Fruit fly (Drosophila melanogaster) whole organism, embryonic: ENCODE measurements around the gene RpL35.
A peak's percentile ranks its signal among the peaks of the same experiment; 100 is the strongest.

ENCODE experiments used
- Abd-B ChIP-seq: fragments of 200-800 bp; sonication (Bioruptor generic); optimal IDR thresholded peaks from 2 replicates; lab custom pipeline; 2018; ENCODE audit warnings: missing biosample characterization, mild to moderate bottlenecking, missing genetic modification characterization, moderate library complexity
- Antp ChIP-seq: fragments of 200-800 bp; sonication (Bioruptor generic); optimal IDR thresholded peaks from 3 replicates; lab custom pipeline; 2016; ENCODE audit warnings: missing biosample characterization, missing genetic modification characterization
- Asciz ChIP-seq: fragments of 200-800 bp; sonication (Bioruptor generic); optimal IDR thresholded peaks from 2 replicates; lab custom pipeline; 2017; ENCODE audit warnings: missing biosample characterization, mild to moderate bottlenecking, missing genetic modification characterization, missing genetic modification reagents
- Atf-2 ChIP-seq: fragments of 200-800 bp; sonication (Bioruptor generic); optimal IDR thresholded peaks from 2 replicates; lab custom pipeline; 2016; ENCODE audit warnings: missing biosample characterization, missing genetic modification characterization
- Blimp-1 ChIP-seq: fragments of 200-800 bp; sonication (Bioruptor generic); optimal IDR thresholded peaks from 3 replicates; lab custom pipeline; 2018; ENCODE audit warnings: missing biosample characterization, missing genetic modification characterization, mild to moderate bottlenecking, moderate library complexity, missing genetic modification reagents
- CG10267 ChIP-seq: fragments of 200-800 bp; sonication (Bioruptor generic); optimal IDR thresholded peaks from 2 replicates; lab custom pipeline; 2018; ENCODE audit warnings: missing biosample characterization, mild to moderate bottlenecking, missing genetic modification characterization, moderate library complexity
- CG10366 ChIP-seq: fragments of 200-800 bp; sonication (Bioruptor generic); IDR thresholded peaks from 2 replicates; pipeline ENCODE4 v1.3.6; 2022; ENCODE audit warnings: missing biosample characterization, missing genetic modification characterization
- CG10979 ChIP-seq: fragments of 200-800 bp; sonication (Bioruptor generic); optimal IDR thresholded peaks from 2 replicates; lab custom pipeline; 2018; ENCODE audit warnings: missing biosample characterization, mild to moderate bottlenecking, missing genetic modification characterization, moderate library complexity
- CG11560 ChIP-seq: fragments of 200-800 bp; sonication (Bioruptor generic); IDR thresholded peaks from 3 replicates; pipeline ENCODE4 v1.3.6; 2022; ENCODE audit warnings: missing biosample characterization, missing genetic modification characterization
- CG13287 ChIP-seq: fragments of 200-800 bp; sonication (Bioruptor generic); IDR thresholded peaks from 2 replicates; pipeline ENCODE4 v1.3.6; 2022; ENCODE audit warnings: missing biosample characterization, missing genetic modification characterization; ENCODE audit not compliant: partially characterized antibody
- CG16815 ChIP-seq: fragments of 200-800 bp; sonication (Bioruptor generic); optimal IDR thresholded peaks from 3 replicates; lab custom pipeline; 2017; ENCODE audit warnings: missing biosample characterization, mild to moderate bottlenecking, missing genetic modification characterization
- CG17186 ChIP-seq: fragments of 200-800 bp; sonication (Bioruptor generic); optimal IDR thresholded peaks from 3 replicates; lab custom pipeline; 2017; ENCODE audit warnings: missing biosample characterization, missing genetic modification reagents, missing genetic modification characterization
- CG2712 ChIP-seq: fragments of 200-800 bp; optimal IDR thresholded peaks from 3 replicates; lab custom pipeline; 2019; ENCODE audit warnings: missing biosample characterization, mild to moderate bottlenecking, missing genetic modification characterization, moderate library complexity
- CG31365 ChIP-seq: fragments of 200-800 bp; sonication (Bioruptor generic); optimal IDR thresholded peaks from 2 replicates; lab custom pipeline; 2018; ENCODE audit warnings: missing biosample characterization, mild to moderate bottlenecking, missing genetic modification characterization
- CG32532 ChIP-seq: fragments of 200-800 bp; sonication (Bioruptor generic); IDR thresholded peaks from 2 replicates; pipeline ENCODE4 v1.3.6; 2022; ENCODE audit warnings: missing biosample characterization, missing genetic modification characterization
- CG33213 ChIP-seq: fragments of 200-800 bp; sonication (Bioruptor generic); optimal IDR thresholded peaks from 3 replicates; lab custom pipeline; 2016; ENCODE audit warnings: missing biosample characterization, missing genetic modification characterization
- CG33557 ChIP-seq: fragments of 200-800 bp; sonication (Bioruptor generic); optimal IDR thresholded peaks from 2 replicates; lab custom pipeline; 2019; ENCODE audit warnings: missing biosample characterization, mild to moderate bottlenecking, missing genetic modification characterization, moderate library complexity
- CG3726 ChIP-seq: fragments of 200-800 bp; sonication (Bioruptor generic); IDR thresholded peaks from 3 replicates; pipeline ENCODE4, ENCODE4 v1.3.6; 2022; ENCODE audit warnings: missing biosample characterization, missing genetic modification characterization
- CG4404 ChIP-seq: fragments of 200-800 bp; sonication (Bioruptor generic); IDR thresholded peaks from 2 replicates; pipeline ENCODE4 v1.3.6; 2022; ENCODE audit warnings: missing biosample characterization, missing genetic modification characterization
- CG4424 ChIP-seq: fragments of 200-800 bp; sonication (Bioruptor generic); optimal IDR thresholded peaks from 3 replicates; lab custom pipeline; 2016; ENCODE audit warnings: missing biosample characterization, missing genetic modification characterization
- CG5245 ChIP-seq: fragments of 200-800 bp; sonication (Bioruptor generic); optimal IDR thresholded peaks from 3 replicates; lab custom pipeline; 2016; ENCODE audit warnings: missing biosample characterization, missing genetic modification characterization
- CG6254 ChIP-seq: fragments of 200-800 bp; sonication (Bioruptor generic); optimal IDR thresholded peaks from 3 replicates; lab custom pipeline; 2017; ENCODE audit warnings: mild to moderate bottlenecking, missing biosample characterization, missing genetic modification reagents, missing genetic modification characterization
- CG6654 ChIP-seq: fragments of 200-800 bp; sonication (Bioruptor generic); optimal IDR thresholded peaks from 2 replicates; lab custom pipeline; 2017; ENCODE audit warnings: missing biosample characterization, mild to moderate bottlenecking, missing genetic modification characterization
- CG6689 ChIP-seq: fragments of 200-800 bp; sonication (Bioruptor generic); IDR thresholded peaks from 2 replicates; pipeline ENCODE4 v1.3.6; 2022; ENCODE audit warnings: missing biosample characterization, missing genetic modification characterization
- CG8478 ChIP-seq: fragments of >200 bp; optimal IDR thresholded peaks from 2 replicates; lab custom pipeline; 2018
- Camta ChIP-seq: fragments of 200-800 bp; sonication (Bioruptor generic); optimal IDR thresholded peaks from 2 replicates; lab custom pipeline; 2016; ENCODE audit warnings: missing biosample characterization, missing genetic modification characterization
- CoRest ChIP-seq: fragments of 200-800 bp; sonication (Bioruptor generic); optimal IDR thresholded peaks from 3 replicates; lab custom pipeline; 2018; ENCODE audit warnings: missing biosample characterization, mild to moderate bottlenecking, missing genetic modification characterization, moderate library complexity
- Fer3 ChIP-seq: fragments of 200-800 bp; sonication (Bioruptor generic); optimal IDR thresholded peaks from 2 replicates; lab custom pipeline; 2018; ENCODE audit warnings: missing biosample characterization, mild to moderate bottlenecking, missing genetic modification characterization, moderate library complexity
- HHEX ChIP-seq: fragments of 200-800 bp; sonication (Bioruptor generic); optimal IDR thresholded peaks from 3 replicates; lab custom pipeline; 2017; ENCODE audit warnings: missing biosample characterization, mild to moderate bottlenecking, missing genetic modification characterization, missing genetic modification reagents
- HLH3B ChIP-seq: fragments of 200-800 bp; sonication (Bioruptor generic); IDR thresholded peaks from 2 replicates; pipeline ENCODE4 v1.3.6; 2022; ENCODE audit warnings: missing biosample characterization, missing genetic modification characterization
- Hmx ChIP-seq: fragments of 200-800 bp; sonication (Bioruptor generic); optimal IDR thresholded peaks from 2 replicates; lab custom pipeline; 2016; ENCODE audit warnings: missing biosample characterization, missing genetic modification characterization
- Max ChIP-seq: fragments of 200-800 bp; sonication (Bioruptor generic); optimal IDR thresholded peaks from 2 replicates; lab custom pipeline; 2016; ENCODE audit warnings: missing biosample characterization, mild to moderate bottlenecking, missing genetic modification characterization
- Vsx1 ChIP-seq: fragments of 200-800 bp; sonication (Bioruptor generic); optimal IDR thresholded peaks from 2 replicates; lab custom pipeline; 2017; ENCODE audit warnings: missing biosample characterization, mild to moderate bottlenecking, missing genetic modification characterization, missing genetic modification reagents
- Xbp1 ChIP-seq: fragments of 200-800 bp; sonication (Bioruptor generic); optimal IDR thresholded peaks from 3 replicates; lab custom pipeline; 2016; ENCODE audit warnings: missing biosample characterization, mild to moderate bottlenecking, missing genetic modification characterization
- YL-1 ChIP-seq: fragments of 200-800 bp; sonication (Bioruptor generic); optimal IDR thresholded peaks from 3 replicates; lab custom pipeline; 2017; ENCODE audit warnings: missing biosample characterization, mild to moderate bottlenecking, missing genetic modification characterization
- amos ChIP-seq: fragments of 200-800 bp; sonication (Bioruptor generic); IDR thresholded peaks from 2 replicates; pipeline ENCODE4 v1.3.6; 2022; ENCODE audit warnings: missing biosample characterization, missing genetic modification characterization; ENCODE audit not compliant: partially characterized antibody
- br ChIP-seq: fragments of >200 bp; optimal IDR thresholded peaks from 2 replicates; lab custom pipeline; 2017
- bsh ChIP-seq, 2 experiments: fragments of 200-800 bp; sonication (Bioruptor generic); optimal IDR thresholded peaks; 2 replicates each; lab custom pipeline; 2017 to 2018; ENCODE audit warnings: mild to moderate bottlenecking in 2 of 2, missing biosample characterization in 2 of 2, missing genetic modification characterization in 2 of 2, moderate library complexity in 1 of 2
- cg ChIP-seq: fragments of 200-800 bp; sonication (Bioruptor generic); optimal IDR thresholded peaks from 3 replicates; lab custom pipeline; 2019; ENCODE audit warnings: missing biosample characterization, mild to moderate bottlenecking, missing genetic modification characterization, moderate library complexity
- crc ChIP-seq: fragments of 200-800 bp; sonication (Bioruptor generic); optimal IDR thresholded peaks from 2 replicates; lab custom pipeline; 2016; ENCODE audit warnings: missing biosample characterization, missing genetic modification characterization
- da ChIP-seq: fragments of 200-800 bp; sonication (Bioruptor generic); optimal IDR thresholded peaks from 2 replicates; lab custom pipeline; 2016; ENCODE audit warnings: missing biosample characterization, missing genetic modification characterization
- dati ChIP-seq: fragments of 200-800 bp; sonication (Bioruptor generic); IDR thresholded peaks from 2 replicates; pipeline ENCODE4 v1.3.6; 2022; ENCODE audit warnings: missing biosample characterization, missing genetic modification characterization
- gcm ChIP-seq: fragments of 200-800 bp; sonication (Bioruptor generic); optimal IDR thresholded peaks from 2 replicates; lab custom pipeline; 2019; ENCODE audit warnings: missing biosample characterization, mild to moderate bottlenecking, missing genetic modification characterization, moderate library complexity
- ind ChIP-seq: fragments of 200-800 bp; sonication (Bioruptor generic); optimal IDR thresholded peaks from 3 replicates; lab custom pipeline; 2016; ENCODE audit warnings: missing biosample characterization, missing genetic modification characterization
- org-1 ChIP-seq: fragments of 200-800 bp; sonication (Bioruptor generic); optimal IDR thresholded peaks from 2 replicates; lab custom pipeline; 2017; ENCODE audit warnings: missing biosample characterization, missing genetic modification characterization
- row ChIP-seq: fragments of 200-800 bp; sonication (Bioruptor generic); IDR thresholded peaks from 3 replicates; pipeline ENCODE4 v1.3.6; 2022; ENCODE audit warnings: missing biosample characterization, missing genetic modification characterization
- sug ChIP-seq: fragments of 200-800 bp; optimal IDR thresholded peaks from 2 replicates; lab custom pipeline; 2019; ENCODE audit warnings: missing biosample characterization, mild to moderate bottlenecking, missing genetic modification characterization, moderate library complexity
- vfl ChIP-seq: fragments of 200-800 bp; sonication (Bioruptor generic); optimal IDR thresholded peaks from 2 replicates; lab custom pipeline; 2016; ENCODE audit warnings: missing biosample characterization, missing genetic modification characterization
- zfh1 ChIP-seq: fragments of 200-800 bp; sonication (Bioruptor generic); IDR thresholded peaks from 3 replicates; pipeline ENCODE4 v1.3.6; 2022; ENCODE audit warnings: missing biosample characterization, missing genetic modification characterization

The RpL35 gene

dm6 chrX:5679079-5679932, 7.1 kb downstream of the RpL35 start (continued):
- TF ChIP-seq CG32532 (GFP tag; lab: Robert Waterston, UW), result no peak
- TF ChIP-seq ind (GFP tag; lab: Kevin White, UChicago), result peak; percentile 22
- peak; percentile 24 for TF ChIP-seq CG33557 (GFP tag; lab: Kevin White, UChicago)
- TF ChIP-seq CoRest, result peak; percentile 31
- peak; percentile 35 for TF ChIP-seq CG16815 (GFP tag; lab: Kevin White, UChicago)
- TF ChIP-seq CG10366 (GFP tag; lab: Robert Waterston, UW), result no peak
- TF ChIP-seq HHEX, result no peak
- TF ChIP-seq cg (GFP tag; lab: Kevin White, UChicago), result peak; percentile 71
- peak; percentile 48; the same call in 1 of the 3 replicates for TF ChIP-seq row (GFP tag; lab: Robert Waterston, UW)
- no peak for TF ChIP-seq Hmx (GFP tag; lab: Kevin White, UChicago)
- peak; percentile 78 for TF ChIP-seq CG10979 (tag; lab: Kevin White, UChicago)
- TF ChIP-seq vfl (GFP tag; lab: Kevin White, UChicago), result no peak
- no peak for TF ChIP-seq amos (GFP tag; lab: Robert Waterston, UW)
- TF ChIP-seq CG6689 (GFP tag; lab: Robert Waterston, UW), result peak; percentile 48; the same call in 1 of the 2 replicates
- peak; percentile 35 for TF ChIP-seq Atf-2 (GFP tag; lab: Kevin White, UChicago)
- TF ChIP-seq CG4424 (GFP tag; lab: Kevin White, UChicago), result peak; percentile 63
- TF ChIP-seq sug, result no peak
- TF ChIP-seq Xbp1 (GFP tag; lab: Kevin White, UChicago), result peak; percentile 44
- peak; percentile 29 for TF ChIP-seq Abd-B (GFP tag; lab: Kevin White, UChicago)
- TF ChIP-seq CG11560 (tag; lab: Robert Waterston, UW), result no peak
- TF ChIP-seq HLH3B (GFP tag; lab: Robert Waterston, UW), result peak; percentile 38; the same call in 1 of the 2 replicates
- TF ChIP-seq CG8478 (lab: Kevin White, UChicago), result no peak
- peak; percentile 47 for TF ChIP-seq Asciz (GFP tag; lab: Kevin White, UChicago)
- TF ChIP-seq crc (GFP tag; lab: Kevin White, UChicago), result no peak
- peak; percentile 61 for TF ChIP-seq Blimp-1 (GFP tag; lab: Kevin White, UChicago)
- no peak for TF ChIP-seq dati
- peak; percentile 37 for TF ChIP-seq CG6254 (GFP tag; lab: Kevin White, UChicago)
- TF ChIP-seq CG5245, result peak; percentile 3
- TF ChIP-seq CG3726 (GFP tag; lab: Robert Waterston, UW), result 0 out of 3 replicates have a peak, but pooled peaks have one; percentile 46
- TF ChIP-seq Antp (GFP tag; lab: Kevin White, UChicago), result peak; percentile 51
- peak; percentile 17 for TF ChIP-seq CG33213
- no peak for TF ChIP-seq YL-1
- TF ChIP-seq da, result peak; percentile 8
- TF ChIP-seq CG4404 (GFP tag; lab: Robert Waterston, UW), result 0 out of 2 replicates have a peak, but pooled peaks have one; percentile 34
- peak; percentile 16 for TF ChIP-seq Fer3
- TF ChIP-seq CG31365 (tag; lab: Kevin White, UChicago), result no peak
- no peak for TF ChIP-seq Vsx1
- peak; percentile 8 for TF ChIP-seq Max (GFP tag; lab: Kevin White, UChicago)
- TF ChIP-seq CG2712, result peak; percentile 69
- TF ChIP-seq CG6654, result peak; percentile 15
- peak; percentile 18 for TF ChIP-seq Camta (GFP tag; lab: Kevin White, UChicago)
- TF ChIP-seq CG10267, result peak; percentile 51
- no peak for TF ChIP-seq CG13287 (GFP tag; lab: Robert Waterston, UW)
- TF ChIP-seq zfh1 (GFP tag; lab: Robert Waterston, UW), result peak; percentile 71; the same call in 2 of the 3 replicates
- TF ChIP-seq gcm (GFP tag; lab: Kevin White, UChicago), result peak; percentile 3
- TF ChIP-seq br (lab: Kevin White, UChicago), result no peak
- TF ChIP-seq bsh (GFP tag; optimal IDR thresholded peaks at IDR 0.05; lab: Kevin White, UChicago), result peak in 1 of 2 experiments; percentile 72
- peak; percentile 25 for TF ChIP-seq org-1 (GFP tag; lab: Kevin White, UChicago)
- no peak for TF ChIP-seq CG17186 (GFP tag; lab: Kevin White, UChicago)
